Fruit fly (Drosophila melanogaster) whole organism, embryonic: ENCODE measurements around the gene CG14102.

Source experiments
- Bteb2 ChIP-seq: fragments of 200-800 bp; sonication (Bioruptor generic); optimal IDR thresholded peaks from 2 replicates; lab custom pipeline; 2016; ENCODE audit warnings: missing biosample characterization, missing genetic modification characterization
- CG10147 ChIP-seq: fragments of 200-800 bp; sonication (Bioruptor generic); optimal IDR thresholded peaks from 2 replicates; lab custom pipeline; 2019; ENCODE audit warnings: missing biosample characterization, mild to moderate bottlenecking, missing genetic modification characterization, moderate library complexity
- CG10321 ChIP-seq: fragments of 200-800 bp; sonication (Bioruptor generic); IDR thresholded peaks from 2 replicates; pipeline ENCODE4 v1.3.6; 2022; ENCODE audit warnings: missing biosample characterization, missing genetic modification characterization
- CG11696 ChIP-seq: fragments of 200-800 bp; sonication (Bioruptor generic); IDR thresholded peaks from 2 replicates; pipeline ENCODE4 v1.3.6; 2022; ENCODE audit warnings: missing biosample characterization, missing genetic modification characterization
- CG12299 ChIP-seq: fragments of 200-800 bp; sonication (Bioruptor generic); optimal IDR thresholded peaks from 2 replicates; lab custom pipeline; 2018; ENCODE audit warnings: missing biosample characterization, mild to moderate bottlenecking, missing genetic modification characterization
- CG13894 ChIP-seq: fragments of 200-800 bp; sonication (Bioruptor generic); optimal IDR thresholded peaks from 3 replicates; lab custom pipeline; 2018; ENCODE audit warnings: missing biosample characterization, mild to moderate bottlenecking, missing genetic modification characterization, moderate library complexity
- CG14965 ChIP-seq: fragments of 200-800 bp; sonication (Bioruptor generic); optimal IDR thresholded peaks from 2 replicates; lab custom pipeline; 2016; ENCODE audit warnings: missing biosample characterization, missing genetic modification characterization, borderline replicate concordance
- CG15269 ChIP-seq: fragments of 200-800 bp; sonication (Bioruptor generic); optimal IDR thresholded peaks from 2 replicates; lab custom pipeline; 2018; ENCODE audit warnings: missing biosample characterization, mild to moderate bottlenecking, missing genetic modification characterization, moderate library complexity
- CG15514 ChIP-seq: fragments of 200-800 bp; sonication (Bioruptor generic); optimal IDR thresholded peaks from 3 replicates; lab custom pipeline; 2017; ENCODE audit warnings: missing biosample characterization, missing genetic modification characterization, mild to moderate bottlenecking, moderate library complexity, missing genetic modification reagents
- CG17359 ChIP-seq: fragments of 200-800 bp; sonication (Bioruptor generic); optimal IDR thresholded peaks from 3 replicates; lab custom pipeline; 2018; ENCODE audit warnings: missing biosample characterization, mild to moderate bottlenecking, missing genetic modification characterization, moderate library complexity
- CG1832 ChIP-seq: fragments of 200-800 bp; sonication (Bioruptor generic); optimal IDR thresholded peaks from 2 replicates; lab custom pipeline; 2017; ENCODE audit warnings: missing biosample characterization, mild to moderate bottlenecking, missing genetic modification characterization, inconsistent platforms
- CG18599 ChIP-seq: fragments of 200-800 bp; sonication (Bioruptor generic); optimal IDR thresholded peaks from 3 replicates; lab custom pipeline; 2017; ENCODE audit warnings: missing biosample characterization, missing genetic modification characterization, mild to moderate bottlenecking, moderate library complexity, missing genetic modification reagents
- CG3407 ChIP-seq: fragments of 200-800 bp; sonication (Bioruptor generic); optimal IDR thresholded peaks from 2 replicates; lab custom pipeline; 2018; ENCODE audit warnings: missing biosample characterization, mild to moderate bottlenecking, missing genetic modification characterization
- CG34422 ChIP-seq: fragments of 200-800 bp; sonication (Bioruptor generic); IDR thresholded peaks from 3 replicates; pipeline ENCODE4 v1.3.6; 2022; ENCODE audit warnings: missing biosample characterization, missing genetic modification characterization
- CG4854 ChIP-seq: fragments of 200-800 bp; sonication (Bioruptor generic); optimal IDR thresholded peaks from 2 replicates; lab custom pipeline; 2016; ENCODE audit warnings: missing biosample characterization, missing genetic modification characterization, inconsistent platforms
- CG5180 ChIP-seq: fragments of 200-800 bp; sonication (Bioruptor generic); optimal IDR thresholded peaks from 3 replicates; lab custom pipeline; 2017; ENCODE audit warnings: missing biosample characterization, missing genetic modification characterization, mild to moderate bottlenecking, moderate library complexity, missing genetic modification reagents
- CHES-1-like ChIP-seq: fragments of 200-800 bp; sonication (Bioruptor generic); optimal IDR thresholded peaks from 2 replicates; lab custom pipeline; 2016; ENCODE audit warnings: missing biosample characterization, missing genetic modification characterization
- D19B ChIP-seq: fragments of 200-800 bp; sonication (Bioruptor generic); optimal IDR thresholded peaks from 2 replicates; lab custom pipeline; 2017; ENCODE audit warnings: missing biosample characterization, mild to moderate bottlenecking, missing genetic modification characterization
- Elba2 ChIP-seq: fragments of 200-800 bp; sonication (Bioruptor generic); optimal IDR thresholded peaks from 3 replicates; lab custom pipeline; 2016; ENCODE audit warnings: missing biosample characterization, missing genetic modification characterization
- GATAe ChIP-seq: fragments of 200-800 bp; sonication (Bioruptor generic); conservative IDR thresholded peaks from 2 replicates; pipeline ENCODE4 v1.3.6; 2022; ENCODE audit warnings: missing biosample characterization, missing genetic modification characterization
- NFAT ChIP-seq: fragments of 200-800 bp; sonication (Bioruptor generic); IDR thresholded peaks from 2 replicates; pipeline ENCODE4 v1.3.6; 2022; ENCODE audit warnings: missing biosample characterization, missing genetic modification characterization
- Nf-YB ChIP-seq: fragments of 200-800 bp; sonication (Bioruptor generic); optimal IDR thresholded peaks from 3 replicates; lab custom pipeline; 2019; ENCODE audit warnings: missing biosample characterization, mild to moderate bottlenecking, missing genetic modification characterization, moderate library complexity
- Opbp ChIP-seq: fragments of 200-800 bp; sonication (Bioruptor generic); IDR thresholded peaks from 3 replicates; pipeline ENCODE4 v1.3.6; 2022; ENCODE audit warnings: missing biosample characterization, missing genetic modification characterization; ENCODE audit not compliant: partially characterized antibody
- Six4 ChIP-seq: fragments of 200-800 bp; sonication (Bioruptor generic); optimal IDR thresholded peaks from 2 replicates; lab custom pipeline; 2016; ENCODE audit warnings: missing biosample characterization, missing genetic modification characterization
- Sry-β ChIP-seq: fragments of 200-800 bp; sonication (Bioruptor generic); optimal IDR thresholded peaks from 2 replicates; lab custom pipeline; 2018; ENCODE audit warnings: missing biosample characterization, mild to moderate bottlenecking, missing genetic modification characterization, moderate library complexity
- Stat92E ChIP-seq, 3 experiments: fragments of >200 bp in 2 of 3; fragments of 200-800 bp in 1 of 3; sonication (Bioruptor generic) in 1 of 3; optimal IDR thresholded peaks; 2 replicates each; lab custom pipeline; 2017 to 2019; ENCODE audit warnings: missing biosample characterization in 3 of 3, missing genetic modification characterization in 3 of 3, mild to moderate bottlenecking in 1 of 3, moderate library complexity in 1 of 3
- btn ChIP-seq: fragments of 200-800 bp; sonication (Bioruptor generic); optimal IDR thresholded peaks from 2 replicates; lab custom pipeline; 2016; ENCODE audit warnings: missing biosample characterization, missing genetic modification characterization
- chinmo ChIP-seq: fragments of 200-800 bp; sonication (Bioruptor generic); IDR thresholded peaks from 4 replicates; pipeline ENCODE4 v1.3.6; 2022; ENCODE audit warnings: missing biosample characterization, missing genetic modification characterization; ENCODE audit not compliant: partially characterized antibody
- exex ChIP-seq: fragments of 200-800 bp; sonication (Bioruptor generic); optimal IDR thresholded peaks from 4 replicates; lab custom pipeline; 2018; ENCODE audit warnings: missing biosample characterization, mild to moderate bottlenecking, missing genetic modification characterization, moderate library complexity
- gcm ChIP-seq: fragments of 200-800 bp; sonication (Bioruptor generic); optimal IDR thresholded peaks from 2 replicates; lab custom pipeline; 2019; ENCODE audit warnings: missing biosample characterization, mild to moderate bottlenecking, missing genetic modification characterization, moderate library complexity
- kay ChIP-seq: fragments of 200-800 bp; sonication (Bioruptor generic); optimal IDR thresholded peaks from 2 replicates; lab custom pipeline; 2016; ENCODE audit warnings: missing biosample characterization, missing genetic modification characterization
- psq ChIP-seq: fragments of 200-800 bp; sonication (Bioruptor generic); optimal IDR thresholded peaks from 2 replicates; lab custom pipeline; 2017; ENCODE audit warnings: missing biosample characterization, missing genetic modification characterization
- sens ChIP-seq: fragments of 200-800 bp; sonication (Bioruptor generic); peaks from one replicate; lab custom pipeline; 2016; ENCODE audit warnings: missing biosample characterization, missing genetic modification characterization
- slp2 ChIP-seq: fragments of 200-800 bp; sonication (Bioruptor generic); optimal IDR thresholded peaks from 2 replicates; lab custom pipeline; 2016; ENCODE audit warnings: missing biosample characterization, missing genetic modification characterization
- tio ChIP-seq: fragments of 200-800 bp; sonication (Bioruptor generic); optimal IDR thresholded peaks from 2 replicates; lab custom pipeline; 2017; ENCODE audit warnings: missing biosample characterization, missing genetic modification characterization, inconsistent platforms
- vvl ChIP-seq: fragments of 200-800 bp; sonication (Bioruptor generic); IDR thresholded peaks from 2 replicates; pipeline ENCODE4 v1.3.6; 2022; ENCODE audit warnings: missing biosample characterization, missing genetic modification characterization
- z ChIP-seq: fragments of 200-800 bp; sonication (Bioruptor generic); IDR thresholded peaks from 3 replicates; pipeline ENCODE4 v1.3.6; 2022; ENCODE audit warnings: missing biosample characterization, missing genetic modification characterization

Gene CG14102

dm6 chr3L:19813075-19813903 lies 12.2 kb upstream of the CG14102 start, which contains the start of gene Cyp305a1 (continued):
- TF ChIP-seq btn = no peak
- TF ChIP-seq CG15514 = peak; percentile 47
- peak; percentile 79 for TF ChIP-seq sens
- no peak for TF ChIP-seq CG1832
- peak; percentile 78 for TF ChIP-seq gcm
- no peak for TF ChIP-seq CG12299 (tag; lab: Kevin White, UChicago)
- peak; percentile 82 for TF ChIP-seq CG13894 (tag; lab: Kevin White, UChicago)
- no peak for TF ChIP-seq Six4
- no peak for TF ChIP-seq CG3407 (GFP tag; lab: Kevin White, UChicago)
- peak; percentile 59; the same call in 1 of the 3 replicates for TF ChIP-seq z (GFP tag; lab: Robert Waterston, UW)
- no peak for TF ChIP-seq Nf-YB (GFP tag; lab: Kevin White, UChicago)
- TF ChIP-seq CG11696 (GFP tag; lab: Robert Waterston, UW) = no peak
- TF ChIP-seq NFAT (GFP tag; lab: Robert Waterston, UW) = no peak
- no peak for TF ChIP-seq CHES-1-like (GFP tag; lab: Kevin White, UChicago)
- peak; percentile 64 for TF ChIP-seq CG18599 (GFP tag; lab: Kevin White, UChicago)
- no peak for TF ChIP-seq CG10321 (GFP tag; lab: Robert Waterston, UW)

- TF ChIP-seq tio = no peak
- TF ChIP-seq chinmo (GFP tag; lab: Robert Waterston, UW) = 0 out of 4 replicates have a peak, but pooled peaks have one; percentile 58
- no peak for TF ChIP-seq Opbp (GFP tag; lab: Robert Waterston, UW)
- no peak for TF ChIP-seq D19B (GFP tag; lab: Kevin White, UChicago)
- no peak for TF ChIP-seq Stat92E (GFP tag; optimal IDR thresholded peaks at IDR 0.05; lab: Kevin White, UChicago)
- TF ChIP-seq vvl (GFP tag; lab: Robert Waterston, UW) = peak; percentile 58
- no peak for TF ChIP-seq CG15269 (tag; lab: Kevin White, UChicago)
- TF ChIP-seq slp2 (GFP tag; lab: Kevin White, UChicago) = no peak
- TF ChIP-seq Elba2 (GFP tag; lab: Kevin White, UChicago) = peak; percentile 34
- no peak for TF ChIP-seq CG17359 (tag; lab: Kevin White, UChicago)
- TF ChIP-seq CG4854 = no peak
Observed at dm6 chr3L:19812491-19812890, 11.4 kb upstream of the CG14102 start.

- 0 out of 3 replicates have a peak, but pooled peaks have one; percentile 2 for TF ChIP-seq CG34422 (GFP tag; lab: Robert Waterston, UW)
- TF ChIP-seq CG10147 (GFP tag; lab: Kevin White, UChicago) = no peak
- peak; percentile 91 for TF ChIP-seq CG15514
- no peak for TF ChIP-seq CG5180 (GFP tag; lab: Kevin White, UChicago)
- TF ChIP-seq exex (tag; lab: Kevin White, UChicago) = no peak
- TF ChIP-seq sens = peak; percentile 24
- no peak for TF ChIP-seq CG14965 (GFP tag; lab: Kevin White, UChicago)
- TF ChIP-seq GATAe = no peak
- TF ChIP-seq Sry-β (GFP tag; lab: Kevin White, UChicago) = no peak
- TF ChIP-seq Bteb2 (GFP tag; lab: Kevin White, UChicago) = no peak
- TF ChIP-seq kay = no peak
- TF ChIP-seq psq (GFP tag; lab: Kevin White, UChicago) = no peak
Observed at dm6 chr3L:19807521-19807920, 6.4 kb upstream of the CG14102 start.
